Worm (Caenorhabditis elegans) whole organism, mixed stage, embryonic: ENCODE measurements around the gene ifet-1.

Source experiments
- elt-3 ChIP-seq: fragments of 150-350 bp; optimal IDR thresholded peaks from 2 replicates; lab custom pipeline; 2014; ENCODE audit warnings: missing biosample characterization, missing genetic modification characterization
- nhr-12 ChIP-seq: fragments of 150-350 bp; optimal IDR thresholded peaks from 2 replicates; lab custom pipeline; 2014; ENCODE audit warnings: missing biosample characterization, missing genetic modification characterization
- sptf-1 ChIP-seq: sonication (generic microtip); optimal IDR thresholded peaks from 2 replicates; lab custom pipeline; 2017; ENCODE audit warnings: mild to moderate bottlenecking, missing genetic modification characterization, moderate library complexity, missing compliant biosample characterization
- ztf-11 ChIP-seq: fragments of 150-350 bp; optimal IDR thresholded peaks from 2 replicates; lab custom pipeline; 2014; ENCODE audit warnings: missing biosample characterization, missing genetic modification characterization

DNA sequence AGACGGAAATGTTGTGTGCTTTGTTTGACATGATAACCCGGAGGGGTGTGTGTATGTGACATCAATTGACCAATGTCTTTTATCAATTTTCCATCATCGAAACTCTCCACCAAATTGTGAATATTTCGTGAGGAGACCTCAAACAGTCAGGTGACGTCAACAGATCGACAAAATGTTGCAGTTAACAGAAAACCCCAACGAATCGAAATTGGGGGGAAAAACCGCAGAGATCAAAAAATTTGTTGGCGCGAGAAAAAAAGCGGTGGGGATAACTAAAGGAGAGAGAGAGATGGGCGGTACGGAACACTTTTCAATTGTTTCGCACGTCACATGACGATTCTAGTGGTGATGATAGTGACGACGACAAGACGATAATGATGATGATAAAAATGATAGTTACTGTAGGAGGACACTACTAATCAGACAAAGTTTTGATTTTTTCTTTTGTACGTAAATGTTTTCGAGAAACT lies 19.6 kb upstream of the ifet-1 start:
- TF ChIP-seq sptf-1 (tag; lab: Kevin White, UChicago) (no peak), nhr-12 (tag; lab: Kevin White, UChicago) (no peak), ztf-11 (tag; lab: Kevin White, UChicago) (no peak), elt-3 (tag; lab: Kevin White, UChicago) (no peak)
